Fruit fly (Drosophila melanogaster) ovary, adult (tissue): ENCODE results near the gene CG6356.

Experiments used
- CG17801 ChIP-seq: fragments of 200-800 bp; optimal IDR thresholded peaks from 2 replicates; lab custom pipeline; 2019; ENCODE audit warnings: missing biosample characterization, mild to moderate bottlenecking, missing genetic modification characterization, moderate library complexity; ENCODE audit not compliant: partially characterized antibody

The CG6356 gene

DNA sequence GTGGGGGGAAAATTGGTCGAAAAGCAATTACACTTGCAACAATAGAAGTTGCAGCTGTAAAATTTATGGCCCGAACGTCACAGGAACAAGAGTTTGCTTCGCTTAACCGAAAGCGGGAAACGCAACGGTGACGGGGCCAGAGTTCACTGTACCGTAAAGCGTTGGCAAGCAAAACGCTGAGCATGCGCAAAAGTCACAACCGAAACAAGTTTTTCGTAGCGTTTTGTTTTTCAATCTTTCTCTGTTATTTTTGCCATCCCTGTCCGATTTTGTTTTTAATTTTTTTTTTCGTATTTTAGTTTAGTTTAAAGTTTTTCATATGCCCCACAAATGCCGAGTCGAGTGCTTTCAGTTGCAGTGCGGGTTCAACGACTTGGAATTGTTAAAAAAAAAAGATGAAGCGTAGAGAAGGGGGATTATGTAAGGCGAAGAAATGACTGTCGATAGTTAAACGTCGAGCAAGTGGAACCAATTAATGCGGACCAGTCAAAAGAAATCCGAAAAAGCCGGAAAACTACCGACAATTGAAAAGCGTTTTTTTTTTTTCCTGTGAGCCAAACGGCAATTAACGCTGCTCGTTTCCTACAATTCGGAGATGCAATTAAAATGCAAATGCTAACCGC, 16.1 kb upstream of the CG6356 start:
- peak; percentile 42 for TF ChIP-seq CG17801

DNA sequence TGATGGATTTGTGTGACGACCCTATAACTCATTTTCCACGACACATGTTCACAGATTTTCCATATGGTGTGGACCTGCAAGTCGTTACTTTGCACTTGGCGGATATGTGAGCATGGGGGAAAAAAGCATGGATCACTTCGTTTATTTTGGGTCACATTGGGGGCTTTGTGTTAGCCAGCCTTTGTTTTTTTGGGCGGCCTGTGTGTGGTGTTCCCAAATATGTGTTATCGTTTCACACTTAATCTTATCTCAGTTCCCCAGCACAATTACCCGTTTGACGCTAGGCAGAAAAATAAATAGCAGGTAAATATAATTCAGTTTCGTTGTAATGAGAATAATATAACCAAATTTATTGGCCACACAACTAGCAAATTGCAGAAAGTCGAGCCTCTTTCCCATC, 15.5 kb upstream of the CG6356 start:
- no peak for TF ChIP-seq CG17801

dm6 chr3R:24270034-24270433, 13.7 kb upstream of the CG6356 start:
- TF ChIP-seq CG17801, result no peak

- no peak for TF ChIP-seq CG17801
Observed at dm6 chr3R:24270578-24270977, 13.2 kb upstream of the CG6356 start.

- TF ChIP-seq CG17801, result peak; percentile 74
Observed at dm6 chr3R:24271071-24271470, 12.7 kb upstream of the CG6356 start, which contains the start of gene jar. Gene jar (minus strand): TSS chr3R:24271233.

DNA sequence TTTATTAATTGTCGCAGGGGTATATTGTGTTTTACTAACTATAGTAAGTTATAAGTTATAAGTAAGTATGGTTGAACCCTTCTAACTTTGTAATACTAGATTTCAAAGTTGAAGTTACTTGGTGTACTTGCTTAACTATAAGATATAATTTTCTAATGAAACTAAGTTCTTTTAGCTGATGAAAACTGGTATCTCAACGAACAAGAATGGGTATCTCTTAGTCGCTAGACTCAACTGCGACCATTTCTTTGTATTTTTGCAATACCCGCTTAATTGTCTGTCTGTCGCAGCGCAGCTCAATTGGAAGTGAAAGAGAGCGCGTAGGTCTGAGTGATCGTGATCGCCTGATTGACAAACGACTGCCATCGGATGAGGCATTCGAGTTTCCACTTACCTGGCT, 11.5 kb upstream of the CG6356 start:
- peak; percentile 58 for TF ChIP-seq CG17801

dm6 chr3R:24272775-24273290, 10.9 kb upstream of the CG6356 start, which contains the start of gene Orct2:
Gene Orct2 (plus strand): TSS chr3R:24273029.
- TF ChIP-seq CG17801, result peak; percentile 37

DNA sequence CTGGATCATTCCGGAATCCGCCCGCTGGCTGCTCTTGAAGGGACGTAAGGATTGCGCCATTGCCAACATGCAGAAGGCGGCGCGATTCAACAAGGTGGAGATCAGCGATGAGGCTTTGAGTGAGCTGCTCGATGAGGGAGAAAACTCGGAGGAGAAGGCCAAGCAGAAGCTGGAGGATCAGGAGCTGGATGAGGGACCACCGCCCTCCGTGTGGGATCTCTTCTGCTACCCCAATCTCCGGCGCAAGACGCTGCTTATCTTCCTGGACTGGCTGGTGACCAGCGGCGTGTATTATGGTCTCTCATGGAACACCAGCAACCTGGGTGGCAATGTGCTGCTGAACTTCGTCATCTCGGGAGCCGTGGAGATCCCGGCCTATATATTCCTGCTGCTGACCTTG, 9.5 kb upstream of the CG6356 start:
- no peak for TF ChIP-seq CG17801

DNA sequence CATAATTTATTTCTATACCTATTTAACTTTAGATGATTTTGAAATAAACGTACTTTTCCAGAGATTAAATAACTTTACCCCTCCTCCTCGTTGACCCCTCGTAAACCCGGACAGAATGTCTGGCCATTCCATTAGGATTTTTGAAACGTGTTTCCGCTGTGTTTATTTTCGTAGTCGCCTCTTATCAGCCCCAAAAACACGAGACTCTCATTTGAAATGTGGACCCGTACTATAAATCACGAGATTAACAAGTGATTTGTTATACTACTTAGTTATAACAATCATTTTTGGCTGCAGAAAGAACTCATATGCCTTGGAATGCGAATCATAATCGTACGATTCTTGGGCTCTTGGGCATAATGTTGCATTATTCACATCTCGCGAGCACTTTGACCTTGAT, 8.3 kb upstream of the CG6356 start:
- TF ChIP-seq CG17801, result no peak

DNA sequence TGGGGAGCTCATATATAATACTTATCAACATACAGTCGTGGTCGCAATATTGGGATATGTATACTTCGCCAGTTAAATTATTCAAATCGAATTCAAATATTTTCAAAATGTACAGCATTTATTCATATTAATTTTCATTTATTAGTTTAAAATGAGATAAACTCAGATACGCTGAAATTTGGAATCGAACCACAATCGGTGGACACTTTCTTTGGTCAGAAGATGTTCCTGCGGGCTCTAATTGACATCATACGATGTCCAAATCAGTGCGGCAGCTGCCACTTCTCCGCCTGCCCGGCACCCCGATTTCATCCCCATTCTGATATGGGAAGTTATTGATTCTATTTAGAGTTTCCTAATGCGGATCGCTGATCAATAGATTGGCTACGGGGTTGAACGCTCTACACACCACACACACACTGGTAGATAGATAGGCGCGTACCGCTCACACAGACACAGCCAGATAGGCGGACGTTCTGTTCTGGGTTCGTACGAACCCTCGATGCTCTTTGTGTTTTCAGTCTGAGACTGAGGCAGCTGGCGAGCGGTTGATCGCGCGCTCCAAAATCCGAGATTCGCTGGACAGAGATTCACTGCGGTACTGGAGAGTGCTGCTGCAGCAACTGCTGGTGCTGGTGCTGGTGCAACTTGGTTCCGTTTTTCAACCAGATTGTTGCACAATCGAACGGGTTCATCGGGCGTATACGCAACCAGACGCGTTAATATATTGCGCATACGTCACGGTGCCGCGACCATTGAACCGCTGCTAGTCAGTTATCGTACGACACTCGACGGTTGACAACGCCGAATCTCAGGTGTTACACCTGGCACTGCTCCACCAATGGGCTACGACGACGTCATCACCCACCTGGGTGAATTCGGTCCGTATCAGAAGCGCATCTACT, 7.4 kb upstream of the CG6356 start, which contains the start of gene Orct:
TSS of gene Orct (plus strand) at position 157 of the 905 bp plus-strand sequence.
- TF ChIP-seq CG17801, result no peak

DNA sequence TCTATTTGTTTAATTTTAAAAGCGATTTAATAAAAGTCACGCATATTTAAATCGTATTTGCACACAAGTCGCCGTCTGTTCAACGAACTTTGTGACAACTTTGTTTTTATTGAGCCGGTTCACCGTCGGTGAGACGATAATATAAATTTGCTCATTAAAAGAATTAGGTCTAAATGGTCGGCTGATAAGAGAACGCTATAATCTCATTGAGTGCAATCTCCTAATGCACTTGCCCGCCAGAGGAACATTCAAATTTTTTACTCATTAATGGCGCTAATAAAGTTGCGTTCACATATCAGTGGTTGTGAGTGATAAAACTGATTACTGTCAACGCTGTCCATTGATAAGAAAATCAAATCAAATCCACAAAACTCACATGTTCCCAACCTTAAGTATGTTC, 5.0 kb upstream of the CG6356 start:
- peak; percentile 45 for TF ChIP-seq CG17801

- no peak for TF ChIP-seq CG17801
Observed at dm6 chr3R:24279291-24279690, 4.5 kb upstream of the CG6356 start, which contains the start of gene shps. Gene shps (plus strand): TSS chr3R:24279572.

DNA sequence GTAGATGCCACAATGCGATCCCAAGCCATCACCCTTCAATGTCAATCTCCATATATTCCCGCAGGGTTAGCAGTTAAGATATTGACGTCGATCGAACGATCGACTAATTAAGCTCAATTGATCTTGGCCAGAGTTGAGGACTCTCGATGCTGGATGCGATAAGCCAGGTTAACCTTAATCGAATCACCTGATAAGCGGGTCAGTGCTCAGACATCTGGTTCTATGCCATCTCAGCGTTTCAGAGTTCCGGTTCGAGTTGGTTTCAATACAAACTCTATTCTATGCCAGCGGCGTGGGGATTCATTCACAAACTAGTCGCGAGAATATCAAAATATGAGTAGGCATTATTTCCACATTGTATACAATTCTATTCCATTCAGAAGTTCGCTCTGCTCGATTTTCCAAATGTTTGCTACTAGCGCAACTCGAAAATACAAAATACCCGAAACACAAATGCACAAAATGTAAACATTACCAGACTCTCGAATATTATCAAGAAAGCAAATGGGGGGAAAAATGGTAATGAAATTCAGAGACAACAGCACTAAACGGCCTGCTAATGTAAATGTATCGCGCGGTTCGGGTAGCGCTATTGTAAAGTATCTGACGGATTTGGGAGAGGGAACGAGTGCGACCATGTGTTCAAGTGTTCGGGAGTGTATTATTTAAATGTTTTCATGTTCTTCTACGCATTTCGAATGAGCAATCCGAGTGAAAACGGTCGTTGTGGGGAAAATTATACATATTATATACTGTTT, 1.0 kb upstream of the CG6356 start:
- TF ChIP-seq CG17801, result no peak

DNA sequence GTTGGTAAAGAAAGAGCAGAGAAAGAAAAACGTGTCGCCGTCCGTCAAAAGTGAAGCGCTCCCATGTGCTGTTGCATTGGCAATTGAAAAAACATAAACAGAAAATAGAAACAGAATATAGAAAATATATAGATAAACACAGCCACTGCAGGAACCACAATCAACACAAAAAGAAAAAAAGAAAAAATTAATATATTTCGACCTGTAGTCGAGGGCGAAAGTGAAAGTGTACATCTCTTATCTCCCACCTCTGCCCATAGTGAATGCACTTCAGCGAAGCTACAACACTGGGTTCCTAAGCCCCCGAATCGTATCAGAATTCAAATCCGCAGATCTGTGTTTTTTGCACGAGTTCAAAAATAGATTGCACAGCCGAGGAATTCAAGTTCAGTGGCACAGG, 409 bp downstream of the CG6356 start:
- TF ChIP-seq CG17801, result no peak

DNA sequence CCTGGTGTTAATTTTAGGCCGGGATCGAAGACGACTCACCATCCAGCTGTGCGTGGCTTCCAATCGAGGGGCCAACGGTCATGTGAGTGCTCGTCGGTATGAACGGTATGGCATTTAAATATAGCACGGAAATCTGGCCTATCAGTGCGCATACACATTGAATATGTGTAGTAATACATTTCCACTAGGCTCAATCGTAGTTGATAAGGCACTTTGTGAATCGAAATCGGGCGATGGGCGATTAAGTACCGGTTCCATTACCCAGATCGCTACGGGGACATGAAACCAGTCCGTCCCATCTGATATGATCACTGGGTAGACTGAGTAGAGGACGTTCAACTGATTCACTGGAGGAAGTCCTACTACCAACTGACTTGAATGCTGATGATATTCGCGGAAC, 1.7 kb downstream of the CG6356 start:
- TF ChIP-seq CG17801, result no peak

DNA sequence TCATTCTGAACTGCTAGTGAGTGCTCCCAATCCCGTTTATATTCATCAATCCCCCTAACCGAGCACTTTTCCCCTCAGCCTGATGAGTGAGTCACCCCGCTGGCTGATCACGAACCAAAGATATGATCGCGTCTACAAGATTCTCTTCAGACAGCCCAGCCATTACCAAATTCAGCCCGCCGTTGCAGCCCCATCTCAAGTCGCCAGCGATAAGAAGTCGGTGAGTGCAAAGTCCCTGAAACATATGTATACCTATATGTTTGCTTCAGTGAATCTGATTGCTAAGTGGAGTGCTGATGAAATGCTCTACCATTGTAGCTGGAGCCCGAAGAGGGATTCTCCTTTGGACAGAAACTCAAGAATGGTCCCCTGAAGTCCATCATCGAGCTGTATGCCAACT, 3.4 kb downstream of the CG6356 start:
- TF ChIP-seq CG17801, result no peak
